Fruit fly (Drosophila melanogaster) whole organism, wandering third instar larva: ENCODE measurements around the gene HIP-R.

ENCODE experiments used
- Abd-B ChIP-seq: fragments of >200 bp; optimal IDR thresholded peaks from 2 replicates; lab custom pipeline; 2017; ENCODE audit warnings: missing biosample characterization, missing genetic modification characterization
- CG32264 ChIP-seq: fragments of 200-800 bp; sonication (Bioruptor generic); optimal IDR thresholded peaks from 2 replicates; lab custom pipeline; 2016; ENCODE audit warnings: missing biosample characterization, missing genetic modification characterization
- CG9705 ChIP-seq: fragments of 200-800 bp; sonication (Bioruptor generic); optimal IDR thresholded peaks from 2 replicates; lab custom pipeline; 2018; ENCODE audit warnings: missing biosample characterization, mild to moderate bottlenecking, missing genetic modification characterization
- CrebA ChIP-seq: fragments of 200-800 bp; sonication (Bioruptor generic); optimal IDR thresholded peaks from 2 replicates; lab custom pipeline; 2016; ENCODE audit warnings: missing biosample characterization, mild to moderate bottlenecking, missing genetic modification characterization, borderline replicate concordance
- Dfd ChIP-seq: fragments of >200 bp; optimal IDR thresholded peaks from 2 replicates; lab custom pipeline; 2017; ENCODE audit warnings: missing biosample characterization, missing genetic modification characterization
- Dif ChIP-seq: fragments of 200-275, 200-300 bp; sonication (Bioruptor generic); optimal IDR thresholded peaks from 2 replicates; lab custom pipeline; 2018; ENCODE audit warnings: missing biosample characterization, missing genetic modification characterization; ENCODE audit not compliant: partially characterized antibody
- GATAd ChIP-seq: sonication (Bioruptor generic); optimal IDR thresholded peaks from 2 replicates; lab custom pipeline; 2016; ENCODE audit warnings: missing biosample characterization, missing genetic modification characterization
- HLH106 ChIP-seq: fragments of 200-800 bp; optimal IDR thresholded peaks from 3 replicates; lab custom pipeline; 2019; ENCODE audit warnings: missing biosample characterization, mild to moderate bottlenecking, missing genetic modification characterization, moderate library complexity
- Hnf4 ChIP-seq: fragments of 200-800 bp; sonication (Bioruptor generic); optimal IDR thresholded peaks from 2 replicates; lab custom pipeline; 2016; ENCODE audit warnings: missing biosample characterization, mild to moderate bottlenecking, missing genetic modification characterization
- Hr78 ChIP-seq: fragments of >200 bp; optimal IDR thresholded peaks from 2 replicates; lab custom pipeline; 2017; ENCODE audit warnings: missing biosample characterization, missing genetic modification characterization
- Hr83 ChIP-seq: fragments of 200-300 bp; sonication (Bioruptor generic); optimal IDR thresholded peaks from 2 replicates; lab custom pipeline; 2016; ENCODE audit warnings: missing biosample characterization, mild to moderate bottlenecking, missing genetic modification characterization, moderate library complexity; ENCODE audit not compliant: poor library complexity, severe bottlenecking
- Jra ChIP-seq: sonication (Bioruptor generic); optimal IDR thresholded peaks from 2 replicates; lab custom pipeline; 2016; ENCODE audit warnings: missing biosample characterization, missing genetic modification characterization
- Mio ChIP-seq: sonication (Bioruptor generic); optimal IDR thresholded peaks from 2 replicates; lab custom pipeline; 2016; ENCODE audit warnings: missing biosample characterization, missing genetic modification characterization
- Myc ChIP-seq: fragments of >200 bp; optimal IDR thresholded peaks from 2 replicates; lab custom pipeline; 2017
- N ChIP-seq: fragments of >200 bp; optimal IDR thresholded peaks from 2 replicates; lab custom pipeline; 2018; ENCODE audit warnings: missing biosample characterization, missing external identifiers, missing genetic modification characterization
- OdsH ChIP-seq: fragments of 200-800 bp; sonication (Bioruptor generic); optimal IDR thresholded peaks from 2 replicates; lab custom pipeline; 2016; ENCODE audit warnings: missing biosample characterization, mild to moderate bottlenecking, missing genetic modification characterization
- Rel ChIP-seq, 2 experiments: fragments of 200-800 bp; sonication (Bioruptor generic) in 1 of 2; optimal IDR thresholded peaks; 2 replicates in 1 of 2; 3 replicates in 1 of 2; lab custom pipeline; 2016 to 2019; ENCODE audit warnings: mild to moderate bottlenecking in 2 of 2, missing biosample characterization in 2 of 2, missing genetic modification characterization in 2 of 2, moderate library complexity in 1 of 2
- Sp1 ChIP-seq: fragments of 200-800 bp; sonication (Bioruptor generic); optimal IDR thresholded peaks from 3 replicates; lab custom pipeline; 2019; ENCODE audit warnings: missing biosample characterization, mild to moderate bottlenecking, missing genetic modification characterization, moderate library complexity
- Vsx2 ChIP-seq: fragments of 200-300, 225-300 bp; sonication (Bioruptor generic); optimal IDR thresholded peaks from 2 replicates; lab custom pipeline; 2018; ENCODE audit warnings: missing biosample characterization, missing genetic modification characterization; ENCODE audit not compliant: partially characterized antibody
- br ChIP-seq: fragments of 200-800 bp; sonication (Bioruptor generic); optimal IDR thresholded peaks from 2 replicates; lab custom pipeline; 2016; ENCODE audit warnings: missing biosample characterization, missing genetic modification characterization
- brk ChIP-seq: fragments of 200-800 bp; sonication (Bioruptor generic); optimal IDR thresholded peaks from 2 replicates; lab custom pipeline; 2016; ENCODE audit warnings: missing biosample characterization, mild to moderate bottlenecking, missing genetic modification characterization
- dl ChIP-seq, 2 experiments: fragments of 175-275, 200-275 bp in 1 of 2; fragments of 200-275 bp in 1 of 2; sonication (Bioruptor generic); optimal IDR thresholded peaks; lab custom pipeline; 2018; ENCODE audit warnings: mild to moderate bottlenecking in 2 of 2, missing biosample characterization in 2 of 2, missing genetic modification characterization in 2 of 2, moderate library complexity in 2 of 2; ENCODE audit not compliant: partially characterized antibody in 2 of 2, insufficient read depth in 1 of 2
- dmrt93B ChIP-seq: fragments of 200-800 bp; sonication (Bioruptor generic); optimal IDR thresholded peaks from 2 replicates; lab custom pipeline; 2018; ENCODE audit warnings: missing biosample characterization, mild to moderate bottlenecking, missing genetic modification characterization
- dsf ChIP-seq: sonication (Bioruptor generic); optimal IDR thresholded peaks from 2 replicates; lab custom pipeline; 2016; ENCODE audit warnings: missing biosample characterization, missing genetic modification characterization, borderline replicate concordance
- ey ChIP-seq: fragments of 200-800 bp; sonication (Bioruptor generic); optimal IDR thresholded peaks from 2 replicates; lab custom pipeline; 2016; ENCODE audit warnings: missing biosample characterization, missing genetic modification characterization
- foxo ChIP-seq, 2 experiments: fragments of 200-800 bp; sonication (Bioruptor generic); optimal IDR thresholded peaks; 2 replicates in 1 of 2; 3 replicates in 1 of 2; lab custom pipeline; 2016 to 2017; ENCODE audit warnings: missing biosample characterization in 2 of 2, missing genetic modification characterization in 2 of 2
- fru ChIP-seq: fragments of 200-800 bp; sonication (Bioruptor generic); optimal IDR thresholded peaks from 3 replicates; lab custom pipeline; 2016; ENCODE audit warnings: missing biosample characterization, mild to moderate bottlenecking, missing genetic modification characterization
- h ChIP-seq: fragments of 200-800 bp; sonication (Bioruptor generic); optimal IDR thresholded peaks from 3 replicates; lab custom pipeline; 2016; ENCODE audit warnings: missing biosample characterization, mild to moderate bottlenecking, missing genetic modification characterization
- jim ChIP-seq: fragments of 175-275, 200-325 bp; sonication (Bioruptor generic); optimal IDR thresholded peaks from 2 replicates; lab custom pipeline; 2016; ENCODE audit warnings: missing biosample characterization, mild to moderate bottlenecking, missing genetic modification characterization
- lola ChIP-seq: fragments of >200 bp; optimal IDR thresholded peaks from 2 replicates; lab custom pipeline; 2017; ENCODE audit warnings: missing biosample characterization, missing genetic modification characterization
- pan ChIP-seq: fragments of >200 bp; optimal IDR thresholded peaks from 2 replicates; lab custom pipeline; 2017
- psq ChIP-seq: fragments of 200-800 bp; sonication (Bioruptor generic); optimal IDR thresholded peaks from 3 replicates; lab custom pipeline; 2017; ENCODE audit warnings: missing biosample characterization, mild to moderate bottlenecking, missing genetic modification characterization, moderate library complexity
- rgr ChIP-seq: fragments of 200-800 bp; sonication (Bioruptor generic); optimal IDR thresholded peaks from 3 replicates; lab custom pipeline; 2016; ENCODE audit warnings: missing biosample characterization, mild to moderate bottlenecking, missing genetic modification characterization
- sage ChIP-seq: fragments of 200-800 bp; sonication (Bioruptor generic); optimal IDR thresholded peaks from 2 replicates; lab custom pipeline; 2016; ENCODE audit warnings: missing biosample characterization, mild to moderate bottlenecking, missing genetic modification characterization
- sv ChIP-seq: fragments of 200-800 bp; sonication (Bioruptor generic); optimal IDR thresholded peaks from 3 replicates; lab custom pipeline; 2016; ENCODE audit warnings: missing biosample characterization, missing genetic modification characterization
- tai ChIP-seq: sonication (Bioruptor generic); optimal IDR thresholded peaks from 2 replicates; lab custom pipeline; 2016; ENCODE audit warnings: missing biosample characterization, missing genetic modification characterization
- usp ChIP-seq: fragments of >200 bp; optimal IDR thresholded peaks from 2 replicates; lab custom pipeline; 2017; ENCODE audit warnings: missing biosample characterization, missing genetic modification characterization
- woc ChIP-seq: sonication (Bioruptor generic); optimal IDR thresholded peaks from 2 replicates; lab custom pipeline; 2016; ENCODE audit warnings: missing biosample characterization, mild to moderate bottlenecking, missing genetic modification characterization

The HIP-R gene

dm6 chrX:3831761-3832160 is 42.0 kb downstream of the HIP-R start:
- TF ChIP-seq dsf (no peak), Hr83 (GFP tag; lab: Kevin White, UChicago) (no peak), sv (GFP tag; lab: Kevin White, UChicago) (no peak), foxo (GFP tag; optimal IDR thresholded peaks at IDR 0.05; lab: Kevin White, UChicago) (peak in 1 of 2 experiments; percentile 2), Dif (no peak), Abd-B (GFP tag; lab: Kevin White, UChicago) (no peak), OdsH (GFP tag; lab: Kevin White, UChicago) (peak; percentile 20), CG32264 (GFP tag; lab: Kevin White, UChicago) (no peak), ey (GFP tag; lab: Kevin White, UChicago) (peak; percentile 21), Jra (GFP tag; lab: Kevin White, UChicago) (no peak), HLH106 (peak; percentile 5), dl (GFP tag; optimal IDR thresholded peaks at IDR 0.05; lab: Kevin White, UChicago; ENCODE audit: insufficient read depth in 1 of 2, partially characterized antibody in 2 of 2) (no peak), GATAd (GFP tag; lab: Kevin White, UChicago) (no peak), Hnf4 (GFP tag; lab: Kevin White, UChicago) (peak; percentile 23), dmrt93B (GFP tag; lab: Kevin White, UChicago) (no peak), Sp1 (no peak), rgr (GFP tag; lab: Kevin White, UChicago) (peak; percentile 27), Mio (no peak), lola (GFP tag; lab: Kevin White, UChicago) (no peak), CrebA (GFP tag; lab: Kevin White, UChicago) (no peak), tai (no peak), woc (GFP tag; lab: Kevin White, UChicago) (no peak), h (peak; percentile 34), Rel (GFP tag; optimal IDR thresholded peaks at IDR 0.05; lab: Kevin White, UChicago) (no peak), Rel (tag; optimal IDR thresholded peaks at IDR 0.05; lab: Kevin White, UChicago) (no peak), psq (GFP tag; lab: Kevin White, UChicago) (no peak), pan (lab: Kevin White, UChicago) (no peak), CG9705 (no peak), Myc (lab: Kevin White, UChicago) (no peak), sage (GFP tag; lab: Kevin White, UChicago) (no peak), Vsx2 (GFP tag; lab: Kevin White, UChicago) (no peak), usp (GFP tag; lab: Kevin White, UChicago) (no peak), jim (no peak), br (GFP tag; lab: Kevin White, UChicago) (no peak), fru (GFP tag; lab: Kevin White, UChicago) (no peak), Dfd (GFP tag; lab: Kevin White, UChicago) (no peak), N (GFP tag; lab: Kevin White, UChicago) (no peak), brk (GFP tag; lab: Kevin White, UChicago) (no peak), Hr78 (GFP tag; lab: Kevin White, UChicago) (no peak)

- TF ChIP-seq Jra (GFP tag; lab: Kevin White, UChicago), result no peak
- no peak for TF ChIP-seq OdsH (GFP tag; lab: Kevin White, UChicago)
These were observed 42.5 kb downstream of the HIP-R start for dm6 chrX:3832226-3832625.

- TF ChIP-seq ey (GFP tag; lab: Kevin White, UChicago) (no peak), psq (GFP tag; lab: Kevin White, UChicago) (peak; percentile 74), Hnf4 (GFP tag; lab: Kevin White, UChicago) (no peak), Myc (lab: Kevin White, UChicago) (no peak), lola (GFP tag; lab: Kevin White, UChicago) (no peak), Dfd (GFP tag; lab: Kevin White, UChicago) (no peak), jim (no peak), OdsH (GFP tag; lab: Kevin White, UChicago) (no peak), woc (GFP tag; lab: Kevin White, UChicago) (no peak), Dif (peak; percentile 35), Jra (GFP tag; lab: Kevin White, UChicago) (no peak), CG32264 (GFP tag; lab: Kevin White, UChicago) (no peak), Rel (GFP tag; optimal IDR thresholded peaks at IDR 0.05; lab: Kevin White, UChicago) (no peak), Rel (tag; optimal IDR thresholded peaks at IDR 0.05; lab: Kevin White, UChicago) (peak; percentile 90), fru (GFP tag; lab: Kevin White, UChicago) (no peak), Hr83 (GFP tag; lab: Kevin White, UChicago) (no peak), tai (no peak), dsf (no peak)
These were observed 43.4 kb downstream of the HIP-R start for dm6 chrX:3833109-3833657.
